Fruit fly (Drosophila melanogaster) whole organism, embryonic: Measurements from ENCODE around the gene tral.

Source experiments
- Asciz ChIP-seq: fragments of 200-800 bp; sonication (Bioruptor generic); optimal IDR thresholded peaks from 2 replicates; lab custom pipeline; 2017; ENCODE audit warnings: missing biosample characterization, mild to moderate bottlenecking, missing genetic modification characterization, missing genetic modification reagents
- Atf-2 ChIP-seq: fragments of 200-800 bp; sonication (Bioruptor generic); optimal IDR thresholded peaks from 2 replicates; lab custom pipeline; 2016; ENCODE audit warnings: missing biosample characterization, missing genetic modification characterization
- Bdp1 ChIP-seq: fragments of 200-800 bp; sonication (Bioruptor generic); optimal IDR thresholded peaks from 3 replicates; lab custom pipeline; 2016; ENCODE audit warnings: missing biosample characterization, missing genetic modification characterization
- CG11504 ChIP-seq: fragments of 200-800 bp; sonication (Bioruptor generic); optimal IDR thresholded peaks from 3 replicates; lab custom pipeline; 2019; ENCODE audit warnings: missing biosample characterization, mild to moderate bottlenecking, missing genetic modification characterization, moderate library complexity
- CG11560 ChIP-seq: fragments of 200-800 bp; sonication (Bioruptor generic); IDR thresholded peaks from 3 replicates; pipeline ENCODE4 v1.3.6; 2022; ENCODE audit warnings: missing biosample characterization, missing genetic modification characterization
- CG12071 ChIP-seq: fragments of 200-800 bp; sonication (Bioruptor generic); optimal IDR thresholded peaks from 3 replicates; lab custom pipeline; 2018; ENCODE audit warnings: missing biosample characterization, mild to moderate bottlenecking, missing genetic modification characterization
- CG12236 ChIP-seq: fragments of 200-800 bp; sonication (Bioruptor generic); optimal IDR thresholded peaks from 2 replicates; lab custom pipeline; 2016; ENCODE audit warnings: missing biosample characterization, missing genetic modification characterization
- CG12299 ChIP-seq: fragments of 200-800 bp; sonication (Bioruptor generic); optimal IDR thresholded peaks from 2 replicates; lab custom pipeline; 2018; ENCODE audit warnings: missing biosample characterization, mild to moderate bottlenecking, missing genetic modification characterization
- CG17568 ChIP-seq: fragments of 200-800 bp; sonication (Bioruptor generic); optimal IDR thresholded peaks from 2 replicates; lab custom pipeline; 2018; ENCODE audit warnings: missing biosample characterization, mild to moderate bottlenecking, missing genetic modification characterization, moderate library complexity
- CG2889 ChIP-seq: fragments of 200-800 bp; sonication (Bioruptor generic); IDR thresholded peaks from 3 replicates; pipeline ENCODE4 v1.3.6; 2022; ENCODE audit warnings: missing biosample characterization, missing genetic modification characterization
- CG30431 ChIP-seq: fragments of 200-800 bp; sonication (Bioruptor generic); optimal IDR thresholded peaks from 2 replicates; lab custom pipeline; 2017; ENCODE audit warnings: missing biosample characterization, missing genetic modification characterization
- CG3407 ChIP-seq: fragments of 200-800 bp; sonication (Bioruptor generic); optimal IDR thresholded peaks from 2 replicates; lab custom pipeline; 2018; ENCODE audit warnings: missing biosample characterization, mild to moderate bottlenecking, missing genetic modification characterization
- CG34422 ChIP-seq: fragments of 200-800 bp; sonication (Bioruptor generic); IDR thresholded peaks from 3 replicates; pipeline ENCODE4 v1.3.6; 2022; ENCODE audit warnings: missing biosample characterization, missing genetic modification characterization
- CG4707 ChIP-seq: fragments of 200-800 bp; sonication (Bioruptor generic); optimal IDR thresholded peaks from 2 replicates; lab custom pipeline; 2018; ENCODE audit warnings: missing biosample characterization, mild to moderate bottlenecking, missing genetic modification characterization, moderate library complexity
- CG4854 ChIP-seq: fragments of 200-800 bp; sonication (Bioruptor generic); optimal IDR thresholded peaks from 2 replicates; lab custom pipeline; 2016; ENCODE audit warnings: missing biosample characterization, missing genetic modification characterization, inconsistent platforms
- CG7786 ChIP-seq: fragments of 200-800 bp; sonication (Bioruptor generic); optimal IDR thresholded peaks from 2 replicates; lab custom pipeline; 2016; ENCODE audit warnings: missing biosample characterization, missing genetic modification characterization
- CHES-1-like ChIP-seq: fragments of 200-800 bp; sonication (Bioruptor generic); optimal IDR thresholded peaks from 2 replicates; lab custom pipeline; 2016; ENCODE audit warnings: missing biosample characterization, missing genetic modification characterization
- CTCF ChIP-seq: fragments of 200-800 bp; sonication (Bioruptor generic); optimal IDR thresholded peaks from 2 replicates; lab custom pipeline; 2017; ENCODE audit warnings: missing biosample characterization, mild to moderate bottlenecking, missing genetic modification characterization, moderate library complexity
- CoRest ChIP-seq: fragments of 200-800 bp; sonication (Bioruptor generic); optimal IDR thresholded peaks from 3 replicates; lab custom pipeline; 2018; ENCODE audit warnings: missing biosample characterization, mild to moderate bottlenecking, missing genetic modification characterization, moderate library complexity
- CrebB ChIP-seq: fragments of 200-800 bp; sonication (Bioruptor generic); optimal IDR thresholded peaks from 3 replicates; lab custom pipeline; 2018; ENCODE audit warnings: missing biosample characterization, mild to moderate bottlenecking, missing genetic modification characterization
- Dip3 ChIP-seq: fragments of 200-800 bp; sonication (Bioruptor generic); optimal IDR thresholded peaks from 3 replicates; lab custom pipeline; 2016; ENCODE audit warnings: missing biosample characterization, missing genetic modification characterization
- Dp ChIP-seq: fragments of 200-800 bp; sonication (Bioruptor generic); optimal IDR thresholded peaks from 2 replicates; lab custom pipeline; 2018; ENCODE audit warnings: missing biosample characterization, mild to moderate bottlenecking, missing genetic modification characterization, moderate library complexity
- Elba2 ChIP-seq: fragments of 200-800 bp; sonication (Bioruptor generic); optimal IDR thresholded peaks from 3 replicates; lab custom pipeline; 2016; ENCODE audit warnings: missing biosample characterization, missing genetic modification characterization
- Fer1 ChIP-seq: fragments of 200-800 bp; sonication (Bioruptor generic); optimal IDR thresholded peaks from 2 replicates; lab custom pipeline; 2017; ENCODE audit warnings: missing biosample characterization, mild to moderate bottlenecking, missing genetic modification characterization
- Gsc ChIP-seq: fragments of 200-800 bp; sonication (Bioruptor generic); IDR thresholded peaks from 2 replicates; pipeline ENCODE4 v1.3.6; 2022; ENCODE audit warnings: missing biosample characterization, missing genetic modification characterization
- H15 ChIP-seq: fragments of 200-800 bp; sonication (Bioruptor generic); IDR thresholded peaks from 3 replicates; pipeline ENCODE4 v1.3.6; 2022; ENCODE audit warnings: missing biosample characterization, missing genetic modification characterization
- Mes4 ChIP-seq: fragments of 200-800 bp; sonication (Bioruptor generic); optimal IDR thresholded peaks from 2 replicates; lab custom pipeline; 2016; ENCODE audit warnings: missing biosample characterization, missing genetic modification characterization
- NC2β ChIP-seq: fragments of 200-800 bp; sonication (Bioruptor generic); optimal IDR thresholded peaks from 2 replicates; lab custom pipeline; 2016; ENCODE audit warnings: missing biosample characterization, missing genetic modification characterization
- NFAT ChIP-seq: fragments of 200-800 bp; sonication (Bioruptor generic); IDR thresholded peaks from 2 replicates; pipeline ENCODE4 v1.3.6; 2022; ENCODE audit warnings: missing biosample characterization, missing genetic modification characterization
- NfI ChIP-seq: fragments of 200-800 bp; sonication (Bioruptor generic); optimal IDR thresholded peaks from 3 replicates; lab custom pipeline; 2018; ENCODE audit warnings: missing biosample characterization, mild to moderate bottlenecking, missing genetic modification characterization, moderate library complexity
- Six4 ChIP-seq: fragments of 200-800 bp; sonication (Bioruptor generic); optimal IDR thresholded peaks from 2 replicates; lab custom pipeline; 2016; ENCODE audit warnings: missing biosample characterization, missing genetic modification characterization
- TFAM ChIP-seq: fragments of 200-800 bp; sonication (Bioruptor generic); optimal IDR thresholded peaks from 2 replicates; lab custom pipeline; 2017; ENCODE audit warnings: missing biosample characterization, missing genetic modification characterization, inconsistent platforms
- Taf1 ChIP-seq: fragments of 200-800 bp; sonication (Bioruptor generic); IDR thresholded peaks from 2 replicates; pipeline ENCODE4 v1.3.6; 2022; ENCODE audit warnings: missing biosample characterization, missing genetic modification characterization
- br ChIP-seq: fragments of >200 bp; optimal IDR thresholded peaks from 2 replicates; lab custom pipeline; 2017
- ci ChIP-seq: fragments of 200-800 bp; sonication (Bioruptor generic); IDR thresholded peaks from 3 replicates; pipeline ENCODE4 v1.3.6; 2022; ENCODE audit warnings: missing biosample characterization, missing genetic modification characterization
- croc ChIP-seq: fragments of 200-800 bp; sonication (Bioruptor generic); conservative IDR thresholded peaks from 3 replicates; pipeline ENCODE4 v1.3.6; 2022; ENCODE audit warnings: missing biosample characterization, missing genetic modification characterization
- da ChIP-seq: fragments of 200-800 bp; sonication (Bioruptor generic); optimal IDR thresholded peaks from 2 replicates; lab custom pipeline; 2016; ENCODE audit warnings: missing biosample characterization, missing genetic modification characterization
- ems ChIP-seq: fragments of 200-800 bp; sonication (Bioruptor generic); optimal IDR thresholded peaks from 3 replicates; lab custom pipeline; 2016; ENCODE audit warnings: missing biosample characterization, missing genetic modification characterization
- ewg ChIP-seq: fragments of 200-800 bp; sonication (Bioruptor generic); optimal IDR thresholded peaks from 3 replicates; lab custom pipeline; 2017; ENCODE audit warnings: mild to moderate bottlenecking, missing biosample characterization, missing genetic modification reagents, missing genetic modification characterization
- fu2 ChIP-seq: fragments of 200-800 bp; sonication (Bioruptor generic); optimal IDR thresholded peaks from 2 replicates; lab custom pipeline; 2016; ENCODE audit warnings: missing biosample characterization, missing genetic modification characterization
- hbn ChIP-seq: fragments of 200-800 bp; sonication (Bioruptor generic); IDR thresholded peaks from 2 replicates; pipeline ENCODE4 v1.3.6; 2022; ENCODE audit warnings: missing biosample characterization, missing genetic modification characterization; ENCODE audit not compliant: partially characterized antibody
- inv ChIP-seq: fragments of 200-800 bp; sonication (Bioruptor generic); IDR thresholded peaks from 2 replicates; pipeline ENCODE4 v1.3.6; 2022; ENCODE audit warnings: missing biosample characterization, missing genetic modification characterization; ENCODE audit not compliant: partially characterized antibody
- mld ChIP-seq: fragments of 200-800 bp; sonication (Bioruptor generic); IDR thresholded peaks from 3 replicates; pipeline ENCODE4 v1.3.6; 2022; ENCODE audit warnings: missing biosample characterization, missing genetic modification characterization; ENCODE audit not compliant: partially characterized antibody
- nerfin-2 ChIP-seq: fragments of 200-800 bp; sonication (Bioruptor generic); IDR thresholded peaks from 2 replicates; pipeline ENCODE4 v1.3.6; 2022; ENCODE audit warnings: missing biosample characterization, missing genetic modification characterization; ENCODE audit not compliant: partially characterized antibody
- nom ChIP-seq: fragments of 200-800 bp; sonication (Bioruptor generic); optimal IDR thresholded peaks from 2 replicates; lab custom pipeline; 2017; ENCODE audit warnings: missing biosample characterization, missing genetic modification characterization, mild to moderate bottlenecking, moderate library complexity, missing genetic modification reagents
- pho ChIP-seq: fragments of 200-800 bp; sonication (Bioruptor generic); optimal IDR thresholded peaks from 2 replicates; lab custom pipeline; 2016; ENCODE audit warnings: missing biosample characterization, missing genetic modification characterization
- phol ChIP-seq: fragments of 200-800 bp; sonication (Bioruptor generic); optimal IDR thresholded peaks from 3 replicates; lab custom pipeline; 2018; ENCODE audit warnings: missing biosample characterization, mild to moderate bottlenecking, missing genetic modification characterization, moderate library complexity
- repo ChIP-seq: fragments of 200-800 bp; sonication (Bioruptor generic); optimal IDR thresholded peaks from 2 replicates; lab custom pipeline; 2016; ENCODE audit warnings: missing biosample characterization, missing genetic modification characterization
- row ChIP-seq: fragments of 200-800 bp; sonication (Bioruptor generic); IDR thresholded peaks from 3 replicates; pipeline ENCODE4 v1.3.6; 2022; ENCODE audit warnings: missing biosample characterization, missing genetic modification characterization
- tx ChIP-seq: fragments of 200-800 bp; sonication (Bioruptor generic); optimal IDR thresholded peaks from 2 replicates; lab custom pipeline; 2016; ENCODE audit warnings: missing biosample characterization, missing genetic modification characterization
- zf30C ChIP-seq: fragments of 200-800 bp; sonication (Bioruptor generic); optimal IDR thresholded peaks from 3 replicates; lab custom pipeline; 2018; ENCODE audit warnings: missing biosample characterization, mild to moderate bottlenecking, missing genetic modification characterization

tral gene

dm6 chr3L:12526433-12527113 lies 11.7 kb downstream of the tral start, which contains the start of gene eIF2beta (continued):
- TF ChIP-seq Fer1 (peak; percentile 64), CG7786 (GFP tag; lab: Kevin White, UChicago) (no peak), Dp (GFP tag; lab: Kevin White, UChicago) (peak; percentile 31), CG2889 (GFP tag; lab: Robert Waterston, UW) (no peak), Asciz (GFP tag; lab: Kevin White, UChicago) (peak; percentile 74), pho (GFP tag; lab: Kevin White, UChicago) (no peak), da (GFP tag; lab: Kevin White, UChicago) (no peak), inv (GFP tag; lab: Robert Waterston, UW) (no peak), NC2β (GFP tag; lab: Kevin White, UChicago) (peak; percentile 3), hbn (GFP tag; lab: Robert Waterston, UW) (0 out of 2 replicates have a peak, but pooled peaks have one; percentile 23), br (lab: Kevin White, UChicago) (no peak), CHES-1-like (GFP tag; lab: Kevin White, UChicago) (no peak), CG4854 (GFP tag; lab: Kevin White, UChicago) (peak; percentile 26), TFAM (GFP tag; lab: Kevin White, UChicago) (no peak), CG4707 (GFP tag; lab: Kevin White, UChicago) (peak; percentile 70), ci (GFP tag; lab: Robert Waterston, UW) (peak; percentile 72), CTCF (GFP tag; lab: Kevin White, UChicago) (peak; percentile 95), Elba2 (GFP tag; lab: Kevin White, UChicago) (no peak), Gsc (GFP tag; lab: Robert Waterston, UW) (no peak), croc (GFP tag; lab: Robert Waterston, UW) (no peak), zf30C (no peak), nom (GFP tag; lab: Kevin White, UChicago) (peak; percentile 58), row (GFP tag; lab: Robert Waterston, UW) (no peak), Mes4 (GFP tag; lab: Kevin White, UChicago) (peak; percentile 39), Bdp1 (no peak), CG17568 (GFP tag; lab: Kevin White, UChicago) (no peak), ewg (no peak), mld (no peak), NfI (peak; percentile 70), CG11560 (tag; lab: Robert Waterston, UW) (no peak), CoRest (no peak), Dip3 (no peak), CG12299 (tag; lab: Kevin White, UChicago) (no peak), Taf1 (GFP tag; lab: Robert Waterston, UW) (no peak), tx (GFP tag; lab: Kevin White, UChicago) (no peak), ems (GFP tag; lab: Kevin White, UChicago) (no peak), nerfin-2 (GFP tag; lab: Robert Waterston, UW) (no peak), CG34422 (GFP tag; lab: Robert Waterston, UW) (peak; percentile 85; the same call in 1 of the 3 replicates), CG30431 (GFP tag; lab: Kevin White, UChicago) (no peak), CG12071 (peak; percentile 66), CG11504 (peak; percentile 42), CrebB (tag; lab: Kevin White, UChicago) (peak; percentile 50), NFAT (GFP tag; lab: Robert Waterston, UW) (no peak), H15 (no peak), CG12236 (GFP tag; lab: Kevin White, UChicago) (no peak), Atf-2 (GFP tag; lab: Kevin White, UChicago) (peak; percentile 17), Six4 (GFP tag; lab: Kevin White, UChicago) (no peak), repo (GFP tag; lab: Kevin White, UChicago) (no peak), fu2 (GFP tag; lab: Kevin White, UChicago) (peak; percentile 18), CG3407 (GFP tag; lab: Kevin White, UChicago) (no peak), phol (peak; percentile 5)
